Worm (Caenorhabditis elegans): Measurements from ENCODE around the gene col-144.

- TF ChIP-seq nhr-23 (tag; optimal IDR thresholded peaks at IDR 0.05) (no peak), nhr-25 (tag; optimal IDR thresholded peaks at IDR 0.05) (no peak), lsy-12 (tag; optimal IDR thresholded peaks at IDR 0.05) (no peak), fkh-10 (GFP tag; optimal IDR thresholded peaks at IDR 0.05) (no peak), eor-1 (tag; optimal IDR thresholded peaks at IDR 0.05) (no peak), zag-1 (tag; optimal IDR thresholded peaks at IDR 0.05) (no peak), aly-2 (tag; optimal IDR thresholded peaks at IDR 0.05) (no peak)
Observed at ce11 chrV:9202710-9203109, 42.3 kb upstream of the col-144 start, which contains the start of gene asp-2.

All from whole organism, L3 larva.